Worm (Caenorhabditis elegans) whole organism, young adult: ENCODE results near the gene smrc-1.

Experiments used
- B0261.1 ChIP-seq: sonication (generic microtip); optimal IDR thresholded peaks from 2 replicates; lab custom pipeline; 2016; ENCODE audit warnings: mild to moderate bottlenecking, missing genetic modification characterization, moderate library complexity, missing compliant biosample characterization
- F49E8.2 ChIP-seq: sonication (generic microtip); optimal IDR thresholded peaks from 3 replicates; lab custom pipeline; 2017; ENCODE audit warnings: missing genetic modification characterization, mild to moderate bottlenecking, missing compliant biosample characterization, antibody characterized with exemption, moderate library complexity; ENCODE audit not compliant: insufficient read depth
- cebp-1 ChIP-seq, 2 experiments: fragments of 200-800 bp in 1 of 2; sonication (Bioruptor generic) in 1 of 2; sonication (generic microtip) in 1 of 2; IDR thresholded peaks in 1 of 2; optimal IDR thresholded peaks in 1 of 2; 2 replicates each; pipeline versions ENCODE4 v1.3.6 to Lab custom; 2017 to 2022; ENCODE audit warnings: missing compliant biosample characterization in 2 of 2, missing genetic modification characterization in 2 of 2, mild to moderate bottlenecking in 1 of 2, missing genetic modification reagents in 1 of 2, moderate library complexity in 1 of 2
- efl-1 ChIP-seq: fragments of 150-350 bp; optimal IDR thresholded peaks from 2 replicates; lab custom pipeline; 2014; ENCODE audit warnings: missing biosample characterization, missing genetic modification reagents, missing genetic modification characterization
- ets-4 ChIP-seq: fragments of 200-800 bp; sonication (Bioruptor generic); optimal IDR thresholded peaks from 2 replicates; lab custom pipeline; 2018; ENCODE audit warnings: mild to moderate bottlenecking, missing genetic modification characterization, missing compliant biosample characterization
- lin-35 ChIP-seq, 3 experiments: fragments of 150-350 bp in 2 of 3; sonication (generic microtip) in 1 of 3; optimal IDR thresholded peaks; 2 replicates each; lab custom pipeline; 2014 to 2018; ENCODE audit warnings: missing biosample characterization in 3 of 3, missing genetic modification characterization in 3 of 3, missing genetic modification reagents in 3 of 3
- nfya-1 ChIP-seq: sonication (generic microtip); optimal IDR thresholded peaks from 2 replicates; lab custom pipeline; 2017; ENCODE audit warnings: antibody characterized with exemption, missing compliant biosample characterization, missing genetic modification characterization, borderline replicate concordance; ENCODE audit not compliant: insufficient read depth
- tbp1 ChIP-seq: fragments of 200-800 bp; sonication (Bioruptor generic); optimal IDR thresholded peaks from 2 replicates; lab custom pipeline; 2018; ENCODE audit warnings: mild to moderate bottlenecking, missing genetic modification characterization, missing compliant biosample characterization

DNA sequence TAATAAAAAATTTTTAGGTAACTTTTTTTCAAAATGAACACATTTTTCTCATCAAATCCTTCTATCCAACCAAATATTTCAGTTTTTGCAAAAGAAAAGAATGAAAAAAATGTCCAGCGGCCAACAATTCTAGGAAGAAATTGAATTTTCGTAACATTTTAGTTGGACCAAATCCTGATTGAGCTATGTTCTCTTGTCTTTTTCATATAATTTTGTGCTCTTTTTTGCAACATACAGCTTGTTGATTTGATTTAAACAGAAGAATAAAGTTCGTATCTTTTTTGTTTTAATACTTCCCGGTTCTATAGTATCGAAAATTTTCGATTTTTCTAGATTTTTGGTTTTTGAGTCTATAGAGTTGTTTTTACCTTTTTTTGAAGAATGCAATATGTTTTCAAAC, 8.7 kb downstream of the smrc-1 start:
- no peak for TF ChIP-seq ets-4 (GFP tag; lab: Kevin White, UChicago)
- TF ChIP-seq tbp1 (GFP tag; lab: Kevin White, UChicago), result no peak
- no peak for TF ChIP-seq efl-1
- TF ChIP-seq cebp-1 (GFP tag; IDR thresholded peaks at IDR 0.05; lab: Robert Waterston, UW), result no peak
- TF ChIP-seq cebp-1 (tag; optimal IDR thresholded peaks at IDR 0.05; lab: Kevin White, UChicago), result no peak
- TF ChIP-seq lin-35 (GFP tag; optimal IDR thresholded peaks at IDR 0.05; lab: Kevin White, UChicago), result no peak
- no peak for TF ChIP-seq B0261.1 (tag; lab: Kevin White, UChicago)
- no peak for TF ChIP-seq F49E8.2
- no peak for TF ChIP-seq nfya-1
